Fruit fly (Drosophila melanogaster) Kc167 (cell line): Measurements from ENCODE around the gene Or85a.

ENCODE experiments used
- Sin3A ChIP-seq: fragments of >200 bp; optimal IDR thresholded peaks from 2 replicates; lab custom pipeline; 2018; ENCODE audit warnings: missing external identifiers
- h ChIP-seq: fragments of >200 bp; optimal IDR thresholded peaks from 3 replicates; lab custom pipeline; 2018; ENCODE audit warnings: missing external identifiers
- insv ChIP-seq: fragments of >200 bp; optimal IDR thresholded peaks from 3 replicates; lab custom pipeline; 2018; ENCODE audit warnings: missing external identifiers
- psq ChIP-seq: fragments of >200 bp; optimal IDR thresholded peaks from 2 replicates; lab custom pipeline; 2017; ENCODE audit warnings: missing external identifiers

DNA sequence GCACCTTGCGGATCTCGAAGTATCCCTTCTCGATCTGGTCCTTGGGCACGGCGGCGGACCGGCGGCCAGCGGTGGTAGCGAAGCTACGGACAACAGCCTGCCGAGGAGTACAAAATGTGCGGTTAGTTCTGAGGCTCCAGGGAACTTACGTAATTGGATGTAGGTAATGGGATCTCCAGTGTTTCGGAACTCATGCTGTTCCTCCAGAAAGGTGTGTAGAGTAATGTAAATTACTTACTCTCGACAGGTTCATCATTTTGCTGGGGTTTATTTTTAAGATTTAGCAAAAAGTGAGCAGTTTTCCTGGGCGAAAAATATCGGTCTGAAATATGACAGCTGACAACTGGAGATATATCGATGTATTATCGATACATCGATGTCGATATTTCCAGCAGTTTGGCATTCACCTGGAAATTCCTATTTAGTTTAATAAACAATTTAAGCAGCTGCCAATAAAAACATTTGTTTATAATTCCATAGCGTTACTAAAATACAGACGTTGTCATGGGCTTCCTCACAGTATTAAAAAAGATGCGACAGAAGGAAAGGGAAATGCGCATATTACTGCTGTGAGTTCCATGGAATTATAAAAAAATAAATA, 19.2 kb downstream of the Or85a start, which contains the start of the genes COX7A and Arl2:
- TF ChIP-seq psq (lab: Kevin White, UChicago) (no peak), Sin3A (no peak), h (lab: Kevin White, UChicago) (no peak), insv (no peak)
